Worm (Caenorhabditis elegans) whole organism, L4 larva: Measurements from ENCODE around the gene ZK742.3.

ENCODE experiments used
- F10B5.3 ChIP-seq: sonication (generic microtip); optimal IDR thresholded peaks from 2 replicates; lab custom pipeline; 2016; ENCODE audit warnings: mild to moderate bottlenecking, missing genetic modification characterization, missing compliant biosample characterization
- ama-1 ChIP-seq: fragments of 150-350 bp; optimal IDR thresholded peaks from 2 replicates; lab custom pipeline; 2014; ENCODE audit warnings: inconsistent platforms, mixed read lengths
- ceh-28 ChIP-seq: fragments of 150-350 bp; optimal IDR thresholded peaks from 2 replicates; lab custom pipeline; 2014; ENCODE audit warnings: missing biosample characterization, missing genetic modification reagents, missing genetic modification characterization
- ceh-62 ChIP-seq: sonication (generic microtip); optimal IDR thresholded peaks from 2 replicates; lab custom pipeline; 2017; ENCODE audit warnings: missing biosample characterization, missing genetic modification characterization
- ctbp-1 ChIP-seq: fragments of 200-800 bp; sonication (Bioruptor generic); IDR thresholded peaks from 2 replicates; pipeline ENCODE4 v1.3.6; 2022; ENCODE audit warnings: missing genetic modification reagents, missing genetic modification characterization, missing compliant biosample characterization
- daf-19 ChIP-seq: fragments of 200-800 bp; sonication (Bioruptor generic); conservative IDR thresholded peaks from 2 replicates; pipeline ENCODE4 v1.3.6; 2022; ENCODE audit warnings: missing genetic modification characterization, missing compliant biosample characterization
- dmd-8 ChIP-seq: fragments of 200-800 bp; sonication (Bioruptor generic); IDR thresholded peaks from 2 replicates; pipeline ENCODE4 v1.3.6; 2022; ENCODE audit warnings: missing genetic modification characterization, missing compliant biosample characterization
- duxl-1 ChIP-seq: sonication (generic microtip); optimal IDR thresholded peaks from 2 replicates; lab custom pipeline; 2016; ENCODE audit warnings: mild to moderate bottlenecking, missing genetic modification characterization, moderate library complexity, missing compliant biosample characterization; ENCODE audit not compliant: poor library complexity
- dve-1 ChIP-seq: sonication (generic microtip); optimal IDR thresholded peaks from 2 replicates; lab custom pipeline; 2017; ENCODE audit warnings: antibody characterized with exemption, mild to moderate bottlenecking, missing genetic modification characterization, missing compliant biosample characterization; ENCODE audit not compliant: insufficient read depth
- egl-27 ChIP-seq: sonication (generic microtip); optimal IDR thresholded peaks from 3 replicates; lab custom pipeline; 2017; ENCODE audit warnings: missing biosample characterization, missing genetic modification reagents, missing genetic modification characterization
- fkh-10 ChIP-seq: fragments of 150-350 bp; optimal IDR thresholded peaks from 2 replicates; lab custom pipeline; 2014; ENCODE audit warnings: missing biosample characterization, missing genetic modification reagents, missing genetic modification characterization
- fos-1 ChIP-seq: fragments of 150-350 bp; optimal IDR thresholded peaks from 2 replicates; lab custom pipeline; 2014; ENCODE audit warnings: missing biosample characterization, missing genetic modification characterization
- gei-8 ChIP-seq: fragments of 200-800 bp; sonication (Bioruptor generic); optimal IDR thresholded peaks from 2 replicates; lab custom pipeline; 2018; ENCODE audit warnings: mild to moderate bottlenecking, missing genetic modification characterization, missing compliant biosample characterization
- hlh-11 ChIP-seq: fragments of 200-800 bp; sonication (Bioruptor generic); optimal IDR thresholded peaks from 2 replicates; lab custom pipeline; 2018; ENCODE audit warnings: mild to moderate bottlenecking, missing genetic modification characterization, missing compliant biosample characterization
- hlh-30 ChIP-seq: sonication (generic microtip); optimal IDR thresholded peaks from 2 replicates; lab custom pipeline; 2017; ENCODE audit warnings: antibody characterized with exemption, mild to moderate bottlenecking, missing genetic modification characterization, missing compliant biosample characterization; ENCODE audit not compliant: insufficient read depth
- lir-3 ChIP-seq: sonication (generic microtip); optimal IDR thresholded peaks from 2 replicates; lab custom pipeline; 2016; ENCODE audit warnings: mild to moderate bottlenecking, missing genetic modification characterization, missing compliant biosample characterization
- mdl-1 ChIP-seq, 2 experiments: fragments of 150-350 bp in 1 of 2; sonication (generic microtip) in 1 of 2; optimal IDR thresholded peaks; 2 replicates each; lab custom pipeline; 2014 to 2017; ENCODE audit warnings: missing biosample characterization in 2 of 2, missing genetic modification characterization in 2 of 2
- mep-1 ChIP-seq: fragments of 150-350 bp; sonication (generic microtip); optimal IDR thresholded peaks from 3 replicates; lab custom pipeline; 2014; ENCODE audit warnings: missing biosample characterization, missing genetic modification characterization
- mes-2 ChIP-seq: sonication (generic microtip); optimal IDR thresholded peaks from 2 replicates; lab custom pipeline; 2016; ENCODE audit warnings: missing genotype, mild to moderate bottlenecking, missing genetic modification characterization, missing compliant biosample characterization; ENCODE audit not compliant: poor library complexity, severe bottlenecking
- mxl-2 ChIP-seq: fragments of 200-800 bp; sonication (Bioruptor generic); conservative IDR thresholded peaks from 2 replicates; pipeline ENCODE4 v1.3.6; 2022; ENCODE audit warnings: missing genetic modification reagents, missing genetic modification characterization, missing compliant biosample characterization
- nhr-25 ChIP-seq: sonication (generic microtip); optimal IDR thresholded peaks from 2 replicates; lab custom pipeline; 2017; ENCODE audit warnings: missing genetic modification characterization, mild to moderate bottlenecking, missing compliant biosample characterization, antibody characterized with exemption, moderate library complexity, borderline replicate concordance; ENCODE audit not compliant: insufficient read depth
- nhr-28 ChIP-seq: fragments of 150-350 bp; optimal IDR thresholded peaks from 2 replicates; lab custom pipeline; 2014; ENCODE audit warnings: missing biosample characterization, missing genetic modification characterization
- nhr-48 ChIP-seq: sonication (generic microtip); optimal IDR thresholded peaks from 2 replicates; lab custom pipeline; 2016; ENCODE audit warnings: mild to moderate bottlenecking, missing genetic modification characterization, missing compliant biosample characterization
- sdz-12 ChIP-seq: fragments of 200-800 bp; sonication (Bioruptor generic); optimal IDR thresholded peaks from 2 replicates; lab custom pipeline; 2018; ENCODE audit warnings: mild to moderate bottlenecking, missing genetic modification characterization, missing compliant biosample characterization
- snpc-1.2 ChIP-seq: fragments of 200-800 bp; sonication (Bioruptor generic); IDR thresholded peaks from 2 replicates; pipeline ENCODE4 v1.3.6; 2022; ENCODE audit warnings: missing genetic modification reagents, missing genetic modification characterization, missing compliant biosample characterization
- snpc-4 ChIP-seq: fragments of 150-350 bp; optimal IDR thresholded peaks from 2 replicates; lab custom pipeline; 2014; ENCODE audit warnings: missing biosample characterization, missing genetic modification characterization
- spr-1 ChIP-seq: sonication (generic microtip); optimal IDR thresholded peaks from 2 replicates; lab custom pipeline; 2016; ENCODE audit warnings: mild to moderate bottlenecking, missing genetic modification characterization, missing compliant biosample characterization
- unc-39 ChIP-seq: sonication (generic microtip); optimal IDR thresholded peaks from 2 replicates; lab custom pipeline; 2017; ENCODE audit warnings: missing biosample characterization, missing genetic modification characterization
- unc-62 ChIP-seq, 3 experiments: fragments of 150-350 bp in 1 of 3; sonication (generic microtip); optimal IDR thresholded peaks in 2 of 3; peaks in 1 of 3; 1 replicate in 1 of 3; 2 replicates in 2 of 3; lab custom pipeline; 2014 to 2017; ENCODE audit warnings: missing biosample characterization in 3 of 3, missing genetic modification characterization in 3 of 3, missing genetic modification reagents in 3 of 3, missing genotype in 1 of 3
- zag-1 ChIP-seq: fragments of 150-350 bp; optimal IDR thresholded peaks from 2 replicates; lab custom pipeline; 2014; ENCODE audit warnings: missing biosample characterization, missing genetic modification characterization
- zfp-3 ChIP-seq: fragments of 200-800 bp; sonication (Bioruptor generic); conservative IDR thresholded peaks from 2 replicates; pipeline ENCODE4 v1.3.6; 2022; ENCODE audit warnings: missing genetic modification reagents, missing genetic modification characterization, missing compliant biosample characterization

Gene ZK742.3

DNA sequence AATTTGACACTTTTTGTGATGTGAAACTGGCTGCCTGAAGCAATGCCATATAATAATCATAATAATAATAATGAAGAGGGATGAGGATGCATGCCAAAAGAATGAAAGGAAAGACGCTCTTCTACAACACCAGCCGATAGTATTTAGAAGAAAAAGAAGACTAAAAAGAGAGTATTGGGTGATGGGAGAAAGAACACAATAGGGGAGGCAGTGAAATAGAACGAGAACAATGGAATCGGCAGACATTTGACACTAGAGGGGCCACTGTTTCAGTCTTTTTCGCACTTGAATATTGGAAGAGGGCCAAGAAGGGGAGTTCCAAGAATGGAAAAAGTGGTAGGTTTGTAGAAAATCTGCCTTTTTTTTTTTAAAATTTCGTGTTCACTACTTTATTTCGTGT is 37.5 kb upstream of the ZK742.3 start, which contains the start of gene memo-1 (continued):
- no peak for TF ChIP-seq ceh-28 (tag; lab: Kevin White, UChicago)
- no peak for TF ChIP-seq dmd-8 (GFP tag; lab: Robert Waterston, UW)

DNA sequence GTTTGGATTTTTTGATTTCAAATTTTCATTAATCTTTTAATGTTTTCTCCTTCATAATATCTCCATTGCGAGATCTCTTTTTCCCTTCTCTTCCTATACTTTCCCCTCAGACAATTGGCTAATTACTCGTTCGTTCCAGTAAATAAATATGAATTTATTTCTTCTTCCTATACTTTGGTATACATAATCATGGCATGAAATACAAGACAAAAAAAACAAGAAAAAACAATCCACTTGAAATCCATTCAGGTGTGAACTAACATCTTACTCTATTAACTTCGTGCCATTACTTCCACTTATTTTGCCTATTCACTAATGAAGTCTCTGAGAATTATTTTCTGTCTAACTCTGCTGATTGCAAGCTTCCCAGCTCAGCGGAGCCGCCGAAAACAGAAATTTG is 32.5 kb upstream of the ZK742.3 start, which contains the start of gene grd-8:
Gene grd-8 (plus strand): TSS at position 301 of the 400 bp plus-strand sequence.
- TF ChIP-seq ctbp-1 (GFP tag; lab: Robert Waterston, UW) (no peak), mes-2 (tag; lab: Kevin White, UChicago) (no peak)

DNA sequence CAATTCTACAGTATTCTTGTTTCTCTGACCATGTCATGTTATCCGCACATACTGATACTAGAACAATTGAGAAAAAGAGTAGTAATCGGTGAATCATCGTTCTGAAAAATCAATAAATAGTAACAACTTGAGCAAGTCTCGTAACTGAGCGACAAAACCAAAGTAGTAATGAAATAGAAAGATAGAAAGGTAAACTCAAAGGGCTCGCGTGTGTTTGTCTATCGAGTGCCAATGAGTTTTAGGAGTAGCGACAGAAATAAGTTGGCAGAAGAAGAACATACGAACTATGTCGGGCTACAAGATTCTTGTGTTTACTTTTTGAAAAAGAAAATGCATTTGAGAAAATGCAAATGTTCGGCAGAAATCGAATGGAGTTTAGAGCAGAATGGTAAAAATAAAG is 29.8 kb upstream of the ZK742.3 start, which contains the start of gene C37C3.12:
Gene C37C3.12 (minus strand): TSS at position 101 of the 400 bp plus-strand sequence.
- TF ChIP-seq F10B5.3 (no peak), snpc-4 (tag; lab: Kevin White, UChicago) (no peak), lir-3 (tag; lab: Kevin White, UChicago) (no peak), zfp-3 (GFP tag; lab: Robert Waterston, UW) (no peak), unc-39 (tag; lab: Kevin White, UChicago) (no peak), zag-1 (tag; lab: Kevin White, UChicago) (no peak), egl-27 (no peak), dmd-8 (GFP tag; lab: Robert Waterston, UW) (no peak), ctbp-1 (GFP tag; lab: Robert Waterston, UW) (no peak), mxl-2 (GFP tag; lab: Robert Waterston, UW) (no peak), fkh-10 (no peak), duxl-1 (tag; lab: Kevin White, UChicago) (no peak), sdz-12 (no peak), snpc-1.2 (GFP tag; lab: Robert Waterston, UW) (no peak), ceh-62 (tag; lab: Kevin White, UChicago) (no peak), nhr-25 (tag; lab: Kevin White, UChicago) (no peak), spr-1 (tag; lab: Kevin White, UChicago) (no peak), dve-1 (tag; lab: Kevin White, UChicago) (no peak), nhr-48 (tag; lab: Kevin White, UChicago) (no peak), gei-8 (GFP tag; lab: Kevin White, UChicago) (no peak)

DNA sequence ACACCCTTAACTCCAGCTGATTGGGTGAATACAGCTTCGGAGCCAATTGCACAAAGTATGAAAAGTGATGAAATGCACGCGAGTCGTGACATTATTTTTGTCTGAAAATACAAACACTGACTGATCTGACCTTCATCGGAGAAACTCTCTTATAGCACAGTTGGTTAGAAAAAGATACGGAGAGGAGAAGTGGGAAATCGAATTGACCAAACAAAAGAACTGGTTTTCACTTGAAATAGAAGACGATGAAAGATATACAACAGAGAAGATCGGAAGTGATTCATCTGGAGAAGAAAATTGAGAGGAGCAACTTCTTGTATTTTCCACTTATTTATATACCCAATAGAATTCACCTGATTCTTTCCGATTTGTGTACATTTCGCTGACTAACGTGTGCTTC is 28.1 kb upstream of the ZK742.3 start, which contains the start of gene ttr-33:
Gene ttr-33 (minus strand): TSS at position 101 of the 400 bp plus-strand sequence.
- TF ChIP-seq nhr-28 (tag; lab: Kevin White, UChicago), result peak; percentile 4
- no peak for TF ChIP-seq fos-1
- TF ChIP-seq ama-1 (lab: Kevin White, UChicago), result peak; percentile 5

DNA sequence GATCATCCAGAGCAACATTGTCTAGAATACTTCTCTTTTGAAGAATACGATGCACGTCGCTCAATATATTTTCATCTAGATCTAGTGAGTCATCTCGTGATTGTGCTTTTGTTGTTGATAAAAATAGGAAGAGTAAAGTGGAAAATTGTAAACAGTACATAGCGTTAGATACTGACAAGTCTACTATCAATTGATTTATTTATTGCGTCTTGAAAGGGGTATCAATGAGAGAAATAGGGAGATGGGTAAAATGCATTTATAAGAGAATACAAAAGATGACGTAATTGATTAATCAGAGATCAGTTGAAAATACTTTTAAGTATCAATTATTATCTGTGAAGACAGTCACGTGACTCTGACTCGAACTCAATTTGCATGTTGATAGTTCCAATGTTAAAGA is 27.2 kb upstream of the ZK742.3 start, which contains the start of gene txt-5:
Gene txt-5 (minus strand): TSS at position 224 of the 400 bp plus-strand sequence.
- TF ChIP-seq fos-1 (no peak), mdl-1 (tag; optimal IDR thresholded peaks at IDR 0.05; lab: Kevin White, UChicago) (peak in 1 of 2 experiments; percentile 46), daf-19 (GFP tag; lab: Robert Waterston, UW) (no peak), mep-1 (tag; lab: Kevin White, UChicago) (peak; percentile 53), hlh-30 (tag; lab: Kevin White, UChicago) (peak; percentile 45), hlh-11 (tag; lab: Kevin White, UChicago) (peak; percentile 2), unc-62 (GFP tag; optimal IDR thresholded peaks at IDR 0.05 in 1 of 2; lab: Kevin White, UChicago) (peak in 1 of 2 experiments; percentile 62), unc-62 (tag; optimal IDR thresholded peaks at IDR 0.05; lab: Kevin White, UChicago) (no peak), ctbp-1 (GFP tag; lab: Robert Waterston, UW) (no peak), nhr-28 (tag; lab: Kevin White, UChicago) (peak; percentile 46)
